Worm (Caenorhabditis elegans) whole organism, midembryonic: ENCODE measurements around the gene str-84.

Source experiments
- T22C8.4 ChIP-seq: fragments of 200-800 bp; sonication (Bioruptor generic); IDR thresholded peaks from 2 replicates; pipeline ENCODE4 v1.3.6; 2022; ENCODE audit warnings: missing genetic modification characterization, missing compliant biosample characterization
- cog-1 ChIP-seq: sonication (generic microtip); optimal IDR thresholded peaks from 2 replicates; lab custom pipeline; 2016; ENCODE audit warnings: missing genetic modification characterization, missing compliant biosample characterization
- flt-1 ChIP-seq: fragments of 200-800 bp; sonication (Bioruptor generic); IDR thresholded peaks from 2 replicates; pipeline ENCODE4 v1.3.6; 2022; ENCODE audit warnings: missing genetic modification characterization, missing compliant biosample characterization
- klf-2 ChIP-seq: fragments of 200-800 bp; sonication (Bioruptor generic); conservative IDR thresholded peaks from 2 replicates; pipeline ENCODE4 v1.3.6; 2022; ENCODE audit warnings: missing genetic modification reagents, missing genetic modification characterization, missing compliant biosample characterization
- med-1 ChIP-seq: sonication (generic microtip); optimal IDR thresholded peaks from 2 replicates; lab custom pipeline; 2017; ENCODE audit warnings: missing genetic modification characterization, mild to moderate bottlenecking, missing compliant biosample characterization, antibody characterized with exemption, missing genetic modification reagents; ENCODE audit not compliant: insufficient read depth
- ref-1 ChIP-seq: fragments of 200-800 bp; sonication (Bioruptor generic); conservative IDR thresholded peaks from 2 replicates; pipeline ENCODE4 v1.3.6; 2022; ENCODE audit warnings: missing genetic modification reagents, missing genetic modification characterization, missing compliant biosample characterization
- tab-1 ChIP-seq: fragments of 200-800 bp; sonication (Bioruptor generic); IDR thresholded peaks from 2 replicates; pipeline ENCODE4 v1.3.6; 2022; ENCODE audit warnings: missing genetic modification characterization, missing compliant biosample characterization
- ztf-23 ChIP-seq: fragments of 200-800 bp; sonication (Bioruptor generic); IDR thresholded peaks from 2 replicates; pipeline ENCODE4 v1.3.6; 2022; ENCODE audit warnings: missing genetic modification reagents, missing genetic modification characterization, missing compliant biosample characterization
- ztf-29 ChIP-seq: fragments of 200-800 bp; sonication (Bioruptor generic); IDR thresholded peaks from 2 replicates; pipeline ENCODE4 v1.3.6; 2022; ENCODE audit warnings: missing genetic modification reagents, missing genetic modification characterization, missing compliant biosample characterization

str-84 gene

ce11 chrV:8948996-8949395 lies 31.7 kb downstream of the str-84 start:
- TF ChIP-seq ref-1 (no peak), med-1 (no peak)

ce11 chrV:8948365-8948764 lies 32.4 kb downstream of the str-84 start:
- TF ChIP-seq med-1 (no peak), tab-1 (GFP tag; lab: Robert Waterston, UW) (no peak), cog-1 (tag; lab: Kevin White, UChicago) (no peak), flt-1 (GFP tag; lab: Robert Waterston, UW) (no peak), ref-1 (no peak)

ce11 chrV:8947499-8947898 lies 33.2 kb downstream of the str-84 start, which contains the start of gene gck-1:
Gene gck-1 (plus strand): TSS chrV:8947799.
- TF ChIP-seq klf-2 (GFP tag; lab: Robert Waterston, UW) (no peak), cog-1 (tag; lab: Kevin White, UChicago) (no peak), T22C8.4 (GFP tag; lab: Robert Waterston, UW) (no peak), ref-1 (no peak), ztf-23 (no peak), flt-1 (GFP tag; lab: Robert Waterston, UW) (no peak), med-1 (no peak), ztf-29 (GFP tag; lab: Robert Waterston, UW) (no peak), tab-1 (GFP tag; lab: Robert Waterston, UW) (no peak)

- TF ChIP-seq T22C8.4 (GFP tag; lab: Robert Waterston, UW) (no peak), cog-1 (tag; lab: Kevin White, UChicago) (no peak), flt-1 (GFP tag; lab: Robert Waterston, UW) (no peak)
Measured at ce11 chrV:8946142-8946541, 34.6 kb downstream of the str-84 start.

- TF ChIP-seq ref-1 (no peak), ztf-29 (GFP tag; lab: Robert Waterston, UW) (no peak), klf-2 (GFP tag; lab: Robert Waterston, UW) (no peak)
Measured at ce11 chrV:8944481-8944880, 36.3 kb downstream of the str-84 start.

DNA sequence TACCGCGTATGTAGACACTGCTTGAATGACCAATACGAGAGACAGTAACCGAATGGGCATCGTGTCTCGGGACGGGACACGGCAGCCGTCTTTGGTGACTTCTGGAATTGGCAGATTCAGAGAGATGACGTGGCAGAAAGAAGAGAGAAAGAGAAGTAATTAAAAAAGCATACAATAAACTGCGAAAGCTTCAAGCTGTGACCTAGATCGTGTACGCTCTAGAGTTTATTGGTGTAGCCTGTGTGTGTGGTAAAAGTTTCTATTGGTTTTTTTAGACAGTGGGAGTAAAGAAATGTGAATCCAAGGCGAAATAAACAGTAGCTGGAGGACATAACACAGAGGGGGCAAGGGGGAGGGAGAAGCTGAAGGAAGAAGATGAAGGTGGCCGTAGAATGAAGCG lies 36.8 kb downstream of the str-84 start, which contains the start of gene T19A5.3:
Gene T19A5.3, minus strand, starts transcription at position 101 of the 400 bp plus-strand sequence.
- TF ChIP-seq ztf-29 (GFP tag; lab: Robert Waterston, UW) (no peak), med-1 (no peak), tab-1 (GFP tag; lab: Robert Waterston, UW) (no peak)

DNA sequence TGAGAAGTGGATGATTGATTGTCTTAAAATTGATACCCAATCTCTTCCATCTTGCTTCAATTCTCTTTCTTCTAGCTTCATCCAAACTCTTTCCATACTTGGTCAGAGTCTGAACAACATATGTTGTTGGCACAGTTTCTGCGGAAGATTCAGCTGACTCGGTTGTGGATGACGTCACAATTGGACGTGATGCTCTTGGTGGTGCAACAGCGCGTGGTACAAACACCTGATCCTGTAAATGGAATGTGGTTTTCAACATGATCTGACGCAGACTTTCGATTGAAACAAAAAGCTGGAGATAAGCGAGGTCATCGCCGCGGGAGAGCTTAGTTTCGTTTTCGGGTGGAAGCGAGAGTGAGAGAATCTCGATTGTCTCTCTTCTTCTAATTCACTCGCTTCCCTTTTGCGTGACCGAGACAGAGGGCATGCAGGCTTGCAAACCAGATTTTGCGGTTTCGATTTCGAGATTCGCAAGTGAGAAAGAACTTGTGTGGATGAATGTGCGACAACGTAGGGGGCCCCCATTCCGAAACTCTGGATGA lies 38.2 kb downstream of the str-84 start:
- TF ChIP-seq flt-1 (GFP tag; lab: Robert Waterston, UW) (no peak), ztf-29 (GFP tag; lab: Robert Waterston, UW) (no peak), klf-2 (GFP tag; lab: Robert Waterston, UW) (no peak), med-1 (no peak), ztf-23 (no peak), tab-1 (GFP tag; lab: Robert Waterston, UW) (no peak), cog-1 (tag; lab: Kevin White, UChicago) (no peak)

- TF ChIP-seq T22C8.4 (GFP tag; lab: Robert Waterston, UW): no peak
Measured at ce11 chrV:8940419-8940818, 40.3 kb downstream of the str-84 start.

ce11 chrV:8939424-8940065 lies 41.2 kb downstream of the str-84 start:
- TF ChIP-seq ztf-23: no peak
- TF ChIP-seq cog-1 (tag; lab: Kevin White, UChicago): no peak
- no peak for TF ChIP-seq tab-1 (GFP tag; lab: Robert Waterston, UW)
- no peak for TF ChIP-seq flt-1 (GFP tag; lab: Robert Waterston, UW)
- TF ChIP-seq med-1: no peak
- TF ChIP-seq ztf-29 (GFP tag; lab: Robert Waterston, UW): no peak
- no peak for TF ChIP-seq T22C8.4 (GFP tag; lab: Robert Waterston, UW)
- no peak for TF ChIP-seq klf-2 (GFP tag; lab: Robert Waterston, UW)
- TF ChIP-seq ref-1: no peak

- TF ChIP-seq tab-1 (GFP tag; lab: Robert Waterston, UW) (no peak), ztf-29 (GFP tag; lab: Robert Waterston, UW) (no peak), med-1 (no peak), T22C8.4 (GFP tag; lab: Robert Waterston, UW) (no peak), cog-1 (tag; lab: Kevin White, UChicago) (no peak), ref-1 (no peak), ztf-23 (no peak), klf-2 (GFP tag; lab: Robert Waterston, UW) (no peak), flt-1 (GFP tag; lab: Robert Waterston, UW) (no peak)
Measured at ce11 chrV:8938943-8939342, 41.8 kb downstream of the str-84 start.

ce11 chrV:8938445-8938844 lies 42.3 kb downstream of the str-84 start:
- TF ChIP-seq ztf-23: no peak
